Worm (Caenorhabditis elegans) whole organism, L1 larva: ENCODE measurements around the gene npr-43.

ENCODE experiments used
- lin-39 ChIP-seq: fragments of 150-350 bp; optimal IDR thresholded peaks from 2 replicates; lab custom pipeline; 2014; ENCODE audit warnings: missing biosample characterization, missing genetic modification reagents, missing genetic modification characterization
- zag-1 ChIP-seq: fragments of 150-350 bp; optimal IDR thresholded peaks from 2 replicates; lab custom pipeline; 2014; ENCODE audit warnings: missing biosample characterization, missing genetic modification characterization

- TF ChIP-seq zag-1 (tag; lab: Kevin White, UChicago), result no peak
- TF ChIP-seq lin-39, result no peak
These were observed 44.0 kb downstream of the npr-43 start, which contains the start of gene srm-5 for ce11 chrV:14334901-14335300.
